Worm (Caenorhabditis elegans) whole organism, young adult: ENCODE results near the gene tor-2.

Source experiments
- B0336.3 ChIP-seq: fragments of 200-800 bp; sonication (Bioruptor generic); IDR thresholded peaks from 2 replicates; pipeline ENCODE4 v1.3.6; 2022; ENCODE audit warnings: missing genetic modification characterization, missing compliant biosample characterization
- F33H1.4 ChIP-seq: fragments of 200-800 bp; sonication (Bioruptor generic); IDR thresholded peaks from 2 replicates; pipeline ENCODE4 v1.3.6; 2022; ENCODE audit warnings: missing genetic modification reagents, missing genetic modification characterization, missing compliant biosample characterization
- F37B4.10 ChIP-seq: fragments of 200-800 bp; sonication (Bioruptor generic); IDR thresholded peaks from 2 replicates; pipeline ENCODE4 v1.3.6; 2022; ENCODE audit warnings: missing genetic modification characterization, missing compliant biosample characterization
- F57C9.4 ChIP-seq: sonication (generic microtip); optimal IDR thresholded peaks from 2 replicates; lab custom pipeline; 2017; ENCODE audit warnings: mild to moderate bottlenecking, missing genetic modification characterization, missing compliant biosample characterization
- K11D2.4 ChIP-seq: fragments of 200-800 bp; sonication (Bioruptor generic); IDR thresholded peaks from 2 replicates; pipeline ENCODE4 v1.3.6; 2022; ENCODE audit warnings: missing genetic modification reagents, missing genetic modification characterization, missing compliant biosample characterization
- T07F8.4 ChIP-seq: sonication (generic microtip); optimal IDR thresholded peaks from 2 replicates; lab custom pipeline; 2016; ENCODE audit warnings: mild to moderate bottlenecking, missing genetic modification characterization, moderate library complexity, missing compliant biosample characterization
- Y56A3A.18 ChIP-seq: fragments of 200-800 bp; sonication (Bioruptor generic); IDR thresholded peaks from 2 replicates; pipeline ENCODE4 v1.3.6; 2022; ENCODE audit warnings: missing genetic modification reagents, missing genetic modification characterization, missing compliant biosample characterization
- Y79H2A.3 ChIP-seq: fragments of 200-800 bp; sonication (Bioruptor generic); conservative IDR thresholded peaks from 2 replicates; pipeline ENCODE4 v1.3.6; 2022; ENCODE audit warnings: missing genetic modification reagents, missing genetic modification characterization, missing compliant biosample characterization
- aptf-2 ChIP-seq: fragments of 200-800 bp; sonication (Bioruptor generic); conservative IDR thresholded peaks from 2 replicates; pipeline ENCODE4 v1.3.6; 2022; ENCODE audit warnings: missing genetic modification reagents, missing genetic modification characterization, missing compliant biosample characterization
- aptf-3 ChIP-seq: fragments of 200-800 bp; sonication (Bioruptor generic); IDR thresholded peaks from 2 replicates; pipeline ENCODE4 v1.3.6; 2022; ENCODE audit warnings: missing genetic modification characterization, missing compliant biosample characterization
- athp-1 ChIP-seq: sonication (generic microtip); optimal IDR thresholded peaks from 2 replicates; lab custom pipeline; 2017; ENCODE audit warnings: mild to moderate bottlenecking, missing genetic modification characterization, missing compliant biosample characterization
- attf-5 ChIP-seq: fragments of 200-800 bp; sonication (Bioruptor generic); optimal IDR thresholded peaks from 2 replicates; lab custom pipeline; 2018; ENCODE audit warnings: mild to moderate bottlenecking, missing genetic modification characterization, missing compliant biosample characterization
- attf-6 ChIP-seq: fragments of 200-800 bp; sonication (Bioruptor generic); IDR thresholded peaks from 2 replicates; pipeline ENCODE4 v1.3.6; 2022; ENCODE audit warnings: missing genetic modification reagents, missing genetic modification characterization, missing compliant biosample characterization
- bed-1 ChIP-seq: fragments of 200-800 bp; sonication (Bioruptor generic); IDR thresholded peaks from 2 replicates; pipeline ENCODE4 v1.3.6; 2022; ENCODE audit warnings: missing genetic modification reagents, missing genetic modification characterization, missing compliant biosample characterization
- ceh-40 ChIP-seq: fragments of 200-800 bp; sonication (Bioruptor generic); IDR thresholded peaks from 2 replicates; pipeline ENCODE4 v1.3.6; 2022; ENCODE audit warnings: missing genetic modification characterization, missing compliant biosample characterization
- ceh-79 ChIP-seq: sonication (generic microtip); optimal IDR thresholded peaks from 2 replicates; lab custom pipeline; 2017; ENCODE audit warnings: mild to moderate bottlenecking, missing genetic modification characterization, missing compliant biosample characterization
- chd-7 ChIP-seq: sonication (generic microtip); optimal IDR thresholded peaks from 2 replicates; lab custom pipeline; 2016; ENCODE audit warnings: mild to moderate bottlenecking, missing genetic modification characterization, moderate library complexity, missing compliant biosample characterization
- die-1 ChIP-seq: sonication (generic microtip); optimal IDR thresholded peaks from 2 replicates; lab custom pipeline; 2016; ENCODE audit warnings: missing genotype, mild to moderate bottlenecking, missing genetic modification characterization, missing compliant biosample characterization
- ets-4 ChIP-seq: fragments of 200-800 bp; sonication (Bioruptor generic); optimal IDR thresholded peaks from 2 replicates; lab custom pipeline; 2018; ENCODE audit warnings: mild to moderate bottlenecking, missing genetic modification characterization, missing compliant biosample characterization
- hmg-20 ChIP-seq: fragments of 200-800 bp; sonication (Bioruptor generic); IDR thresholded peaks from 2 replicates; pipeline ENCODE4 v1.3.6; 2022; ENCODE audit warnings: missing genetic modification reagents, missing genetic modification characterization, missing compliant biosample characterization
- lag-1 ChIP-seq: fragments of 200-800 bp; sonication (Bioruptor generic); IDR thresholded peaks from 2 replicates; pipeline ENCODE4 v1.3.6; 2022; ENCODE audit warnings: missing genetic modification reagents, missing genetic modification characterization, missing compliant biosample characterization
- let-607 ChIP-seq, 2 experiments: fragments of 200-800 bp in 1 of 2; sonication (Bioruptor generic) in 1 of 2; sonication (generic microtip) in 1 of 2; optimal IDR thresholded peaks; 2 replicates each; lab custom pipeline; 2016 to 2018; ENCODE audit warnings: mild to moderate bottlenecking in 2 of 2, missing compliant biosample characterization in 2 of 2, missing genetic modification characterization in 2 of 2, moderate library complexity in 2 of 2, missing genotype in 1 of 2
- lin-26 ChIP-seq: fragments of 200-800 bp; sonication (Bioruptor generic); IDR thresholded peaks from 2 replicates; pipeline ENCODE4 v1.3.6; 2022; ENCODE audit warnings: missing genetic modification reagents, missing genetic modification characterization, missing compliant biosample characterization
- lir-1 ChIP-seq: fragments of 200-800 bp; sonication (Bioruptor generic); conservative IDR thresholded peaks from 2 replicates; pipeline ENCODE4 v1.3.6; 2022; ENCODE audit warnings: missing genetic modification reagents, missing genetic modification characterization, missing compliant biosample characterization
- madf-10 ChIP-seq: sonication (generic microtip); optimal IDR thresholded peaks from 2 replicates; lab custom pipeline; 2016; ENCODE audit warnings: mild to moderate bottlenecking, missing genetic modification characterization, missing compliant biosample characterization
- mcd-1 ChIP-seq: fragments of 200-800 bp; sonication (Bioruptor generic); IDR thresholded peaks from 2 replicates; pipeline ENCODE4 v1.3.6; 2022; ENCODE audit warnings: missing genetic modification reagents, missing genetic modification characterization, missing compliant biosample characterization
- mxl-1 ChIP-seq: sonication (generic microtip); optimal IDR thresholded peaks from 2 replicates; lab custom pipeline; 2016; ENCODE audit warnings: missing genetic modification characterization, missing compliant biosample characterization
- nfya-1 ChIP-seq: sonication (generic microtip); optimal IDR thresholded peaks from 2 replicates; lab custom pipeline; 2017; ENCODE audit warnings: antibody characterized with exemption, missing compliant biosample characterization, missing genetic modification characterization, borderline replicate concordance; ENCODE audit not compliant: insufficient read depth
- nfya-2 ChIP-seq: fragments of 200-800 bp; sonication (Bioruptor generic); IDR thresholded peaks from 2 replicates; pipeline ENCODE4 v1.3.6; 2022; ENCODE audit warnings: missing genetic modification reagents, missing genetic modification characterization, missing compliant biosample characterization
- rpc-1 ChIP-seq, 2 experiments: fragments of 150-350 bp in 1 of 2; sonication (generic microtip) in 1 of 2; optimal IDR thresholded peaks; 2 replicates each; lab custom pipeline; 2014 to 2018; ENCODE audit warnings: missing biosample characterization in 1 of 2, missing genetic modification characterization in 1 of 2, missing genetic modification reagents in 1 of 2, missing genotype in 1 of 2
- snpc-3.4 ChIP-seq: sonication (generic microtip); optimal IDR thresholded peaks from 2 replicates; lab custom pipeline; 2017; ENCODE audit warnings: missing genetic modification characterization, mild to moderate bottlenecking, missing compliant biosample characterization, antibody characterized with exemption, moderate library complexity, missing genotype, missing genetic modification reagents
- snpc-4 ChIP-seq, 5 experiments: fragments of 150-350 bp in 1 of 5; sonication (generic microtip) in 4 of 5; optimal IDR thresholded peaks; 2 replicates each; lab custom pipeline; 2014 to 2018; ENCODE audit warnings: missing genetic modification characterization in 5 of 5, missing biosample characterization in 3 of 5, antibody characterized with exemption in 2 of 5, mild to moderate bottlenecking in 2 of 5, missing compliant biosample characterization in 2 of 5, missing genotype in 2 of 5, moderate library complexity in 2 of 5, missing genetic modification reagents in 1 of 5
- sptf-2 ChIP-seq: fragments of 200-800 bp; sonication (Bioruptor generic); optimal IDR thresholded peaks from 2 replicates; lab custom pipeline; 2018; ENCODE audit warnings: mild to moderate bottlenecking, missing genetic modification characterization, missing compliant biosample characterization
- tbp1 ChIP-seq: fragments of 200-800 bp; sonication (Bioruptor generic); optimal IDR thresholded peaks from 2 replicates; lab custom pipeline; 2018; ENCODE audit warnings: mild to moderate bottlenecking, missing genetic modification characterization, missing compliant biosample characterization
- unc-130 ChIP-seq: sonication (generic microtip); optimal IDR thresholded peaks from 2 replicates; lab custom pipeline; 2016; ENCODE audit warnings: missing genetic modification reagents, missing genetic modification characterization, missing compliant biosample characterization
- ztf-26 ChIP-seq: sonication (generic microtip); optimal IDR thresholded peaks from 2 replicates; lab custom pipeline; 2017; ENCODE audit warnings: missing genetic modification characterization, missing compliant biosample characterization
- ztf-28 ChIP-seq: fragments of 200-800 bp; sonication (Bioruptor generic); IDR thresholded peaks from 2 replicates; pipeline ENCODE4 v1.3.6; 2022; ENCODE audit warnings: missing genetic modification reagents, missing genetic modification characterization, missing compliant biosample characterization
- ztf-3 ChIP-seq: fragments of 200-800 bp; sonication (Bioruptor generic); optimal IDR thresholded peaks from 2 replicates; lab custom pipeline; 2018; ENCODE audit warnings: mild to moderate bottlenecking, missing genetic modification characterization, missing compliant biosample characterization

Gene tor-2

DNA sequence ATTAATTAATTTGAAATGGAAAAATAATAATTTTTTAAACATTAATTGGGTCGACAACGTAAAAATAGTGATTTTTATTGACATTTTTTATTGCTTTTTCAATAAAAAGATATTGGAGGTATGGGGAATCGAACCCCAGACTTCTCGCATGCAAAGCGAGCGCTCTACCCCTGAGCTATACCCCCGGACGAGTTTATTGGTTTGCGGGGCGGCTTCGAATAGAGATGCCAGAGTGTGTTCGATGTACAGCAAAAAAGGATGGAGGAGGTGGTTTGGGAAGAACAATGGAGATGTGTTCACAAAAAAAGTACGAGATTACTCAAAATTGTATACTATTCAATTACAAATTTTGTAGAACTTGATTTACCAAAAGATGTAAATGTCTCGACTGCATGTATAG is 29.8 kb upstream of the tor-2 start (continued):
- TF ChIP-seq nfya-1 (tag; lab: Kevin White, UChicago): no peak
- no peak for TF ChIP-seq bed-1 (GFP tag; lab: Robert Waterston, UW)
- peak; percentile 17 for TF ChIP-seq die-1 (tag; lab: Kevin White, UChicago)
- peak; percentile 42 for TF ChIP-seq ztf-26 (tag; lab: Kevin White, UChicago)
- TF ChIP-seq lir-1 (GFP tag; lab: Robert Waterston, UW): no peak; the same call in 1 of the 2 replicates
- TF ChIP-seq aptf-2 (GFP tag; lab: Robert Waterston, UW): no peak
- TF ChIP-seq hmg-20 (GFP tag; lab: Robert Waterston, UW): no peak; the same call in 1 of the 2 replicates
- TF ChIP-seq F37B4.10 (GFP tag; lab: Robert Waterston, UW): no peak
- no peak for TF ChIP-seq ztf-28 (GFP tag; lab: Robert Waterston, UW)
- TF ChIP-seq lag-1: no peak
- no peak for TF ChIP-seq sptf-2 (GFP tag; lab: Kevin White, UChicago)
- TF ChIP-seq mxl-1 (tag; lab: Kevin White, UChicago): no peak
- no peak for TF ChIP-seq T07F8.4 (tag; lab: Kevin White, UChicago)
- no peak for TF ChIP-seq athp-1 (tag; lab: Kevin White, UChicago)
- TF ChIP-seq Y79H2A.3 (GFP tag; lab: Robert Waterston, UW): no peak
- no peak for TF ChIP-seq K11D2.4 (GFP tag; lab: Robert Waterston, UW)
- peak; percentile 79 for TF ChIP-seq rpc-1 (optimal IDR thresholded peaks at IDR 0.05; lab: Kevin White, UChicago)
- TF ChIP-seq rpc-1 (tag; optimal IDR thresholded peaks at IDR 0.05; lab: Kevin White, UChicago): peak; percentile 71
- no peak for TF ChIP-seq chd-7 (tag; lab: Kevin White, UChicago)
- TF ChIP-seq attf-5: no peak
- TF ChIP-seq madf-10: no peak
- no peak for TF ChIP-seq B0336.3
- TF ChIP-seq nfya-2 (GFP tag; lab: Robert Waterston, UW): no peak
- TF ChIP-seq F33H1.4 (GFP tag; lab: Robert Waterston, UW): no peak
- 0 out of 2 replicates have a peak, but pooled peaks have one; percentile 26 for TF ChIP-seq aptf-3
- no peak for TF ChIP-seq lin-26 (GFP tag; lab: Robert Waterston, UW)
- peak in 1 of 2 experiments; percentile 35 for TF ChIP-seq let-607 (tag; optimal IDR thresholded peaks at IDR 0.05; lab: Kevin White, UChicago)
- TF ChIP-seq unc-130 (GFP tag; lab: Kevin White, UChicago): no peak
- no peak for TF ChIP-seq Y56A3A.18 (GFP tag; lab: Robert Waterston, UW)
- no peak for TF ChIP-seq ceh-79
- no peak for TF ChIP-seq ets-4 (GFP tag; lab: Kevin White, UChicago)
- TF ChIP-seq ceh-40 (GFP tag; lab: Robert Waterston, UW): 0 out of 2 replicates have a peak, but pooled peaks have one; percentile 27
- TF ChIP-seq tbp1 (GFP tag; lab: Kevin White, UChicago): peak; percentile 97
- TF ChIP-seq mcd-1 (GFP tag; lab: Robert Waterston, UW): no peak; the same call in 1 of the 2 replicates
- TF ChIP-seq, all 124 proteins: peak for 25

DNA sequence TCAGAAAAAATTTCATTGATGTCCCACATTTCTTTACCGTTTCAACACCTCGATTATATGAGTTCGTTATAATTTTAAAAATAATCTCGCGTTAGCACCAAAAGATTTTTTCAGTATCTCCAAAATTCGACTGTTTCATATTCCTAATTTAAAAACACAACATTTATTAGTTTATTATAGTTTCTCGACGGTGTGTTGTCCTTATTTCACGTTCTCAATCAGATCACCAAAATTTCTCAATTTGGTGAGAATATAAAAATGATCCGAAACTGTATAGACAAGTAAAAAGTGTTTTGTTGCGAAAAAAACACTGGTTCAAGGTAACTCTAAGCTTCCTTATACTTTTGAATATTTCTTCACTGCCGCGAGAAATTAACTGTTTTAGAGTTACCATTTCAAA is 24.8 kb upstream of the tor-2 start:
- TF ChIP-seq attf-6 (GFP tag; lab: Robert Waterston, UW) (peak; percentile 70), snpc-4 (GFP tag; optimal IDR thresholded peaks at IDR 0.05; lab: Kevin White, UChicago) (no peak), snpc-4 (tag; optimal IDR thresholded peaks at IDR 0.05; lab: Kevin White, UChicago) (peak in 1 of 4 experiments; percentile 32), F57C9.4 (tag; lab: Kevin White, UChicago) (no peak), snpc-3.4 (no peak), ztf-3 (GFP tag; lab: Kevin White, UChicago) (no peak)
